Fruit fly (Drosophila melanogaster) whole organism, prepupa: Measurements from ENCODE around the gene Sar1.

ENCODE experiments used
- Blimp-1 ChIP-seq: fragments of 200-800 bp; sonication (Bioruptor generic); optimal IDR thresholded peaks from 3 replicates; lab custom pipeline; 2017; ENCODE audit warnings: missing biosample characterization, missing genetic modification characterization, mild to moderate bottlenecking, moderate library complexity, missing genetic modification reagents
- CG10631 ChIP-seq: fragments of 200-800 bp; sonication (Bioruptor generic); optimal IDR thresholded peaks from 2 replicates; lab custom pipeline; 2016; ENCODE audit warnings: missing biosample characterization, missing genetic modification characterization
- CG11294 ChIP-seq: fragments of 200-800 bp; sonication (Bioruptor generic); IDR thresholded peaks from 2 replicates; pipeline ENCODE4 v1.3.6; 2022; ENCODE audit warnings: missing biosample characterization, missing genetic modification characterization
- CG11762 ChIP-seq: fragments of 200-800 bp; sonication (Bioruptor generic); optimal IDR thresholded peaks from 3 replicates; lab custom pipeline; 2016; ENCODE audit warnings: missing biosample characterization, missing genetic modification characterization; ENCODE audit not compliant: insufficient read depth
- CG11902 ChIP-seq: fragments of 200-800 bp; sonication (Bioruptor generic); optimal IDR thresholded peaks from 3 replicates; lab custom pipeline; 2016; ENCODE audit warnings: missing biosample characterization, missing genetic modification characterization
- CG15336 ChIP-seq: fragments of 200-800 bp; sonication (Bioruptor generic); IDR thresholded peaks from 2 replicates; pipeline ENCODE4 v1.3.6; 2022; ENCODE audit warnings: missing biosample characterization, missing genetic modification characterization
- CG16779 ChIP-seq: fragments of 200-800 bp; sonication (Bioruptor generic); optimal IDR thresholded peaks from 3 replicates; lab custom pipeline; 2017; ENCODE audit warnings: missing biosample characterization, mild to moderate bottlenecking, missing genetic modification characterization
- CG31627 ChIP-seq: fragments of 200-800 bp; sonication (Bioruptor generic); optimal IDR thresholded peaks from 3 replicates; lab custom pipeline; 2016; ENCODE audit warnings: missing biosample characterization, missing genetic modification characterization
- CG32006 ChIP-seq: fragments of 200-800 bp; sonication (Bioruptor generic); optimal IDR thresholded peaks from 3 replicates; lab custom pipeline; 2017; ENCODE audit warnings: missing biosample characterization, mild to moderate bottlenecking, missing genetic modification characterization
- CG34406 ChIP-seq: fragments of 200-800 bp; sonication (Bioruptor generic); optimal IDR thresholded peaks from 3 replicates; lab custom pipeline; 2016; ENCODE audit warnings: missing biosample characterization, missing genetic modification characterization
- CG6276 ChIP-seq: fragments of 200-800 bp; sonication (Bioruptor generic); optimal IDR thresholded peaks from 2 replicates; lab custom pipeline; 2017; ENCODE audit warnings: missing biosample characterization, mild to moderate bottlenecking, missing genetic modification characterization
- CG6792 ChIP-seq: fragments of 200-800 bp; sonication (Bioruptor generic); optimal IDR thresholded peaks from 3 replicates; lab custom pipeline; 2016; ENCODE audit warnings: missing biosample characterization, missing genetic modification characterization
- CG6854 ChIP-seq: fragments of 200-800 bp; sonication (Bioruptor generic); optimal IDR thresholded peaks from 2 replicates; lab custom pipeline; 2017; ENCODE audit warnings: missing biosample characterization, mild to moderate bottlenecking, missing genetic modification characterization
- CG7368 ChIP-seq: fragments of 200-800 bp; sonication (Bioruptor generic); optimal IDR thresholded peaks from 3 replicates; lab custom pipeline; 2016; ENCODE audit warnings: missing biosample characterization, missing genetic modification characterization
- CG8119 ChIP-seq: fragments of 200-800 bp; sonication (Bioruptor generic); IDR thresholded peaks from 3 replicates; pipeline ENCODE4 v1.3.6; 2022; ENCODE audit warnings: missing biosample characterization, missing genetic modification characterization
- CG8319 ChIP-seq: fragments of 200-800 bp; sonication (Bioruptor generic); optimal IDR thresholded peaks from 3 replicates; lab custom pipeline; 2016; ENCODE audit warnings: missing biosample characterization, missing genetic modification characterization
- CG8632 ChIP-seq: fragments of 200-800 bp; sonication (Bioruptor generic); optimal IDR thresholded peaks from 3 replicates; lab custom pipeline; 2016; ENCODE audit warnings: missing biosample characterization, missing genetic modification characterization
- CG9139 ChIP-seq: fragments of 200-800 bp; sonication (Bioruptor generic); optimal IDR thresholded peaks from 3 replicates; lab custom pipeline; 2017; ENCODE audit warnings: missing biosample characterization, mild to moderate bottlenecking, missing genetic modification characterization
- Eip78C ChIP-seq: fragments of 200-800 bp; sonication (Bioruptor generic); peaks from one replicate; lab custom pipeline; 2016; ENCODE audit warnings: missing biosample characterization, missing genetic modification characterization
- Ets21C ChIP-seq: fragments of 200-800 bp; sonication (Bioruptor generic); optimal IDR thresholded peaks from 3 replicates; lab custom pipeline; 2016; ENCODE audit warnings: missing biosample characterization, missing genetic modification characterization
- Ets96B ChIP-seq: fragments of 200-800 bp; optimal IDR thresholded peaks from 2 replicates; lab custom pipeline; 2019; ENCODE audit warnings: missing biosample characterization, mild to moderate bottlenecking, missing genetic modification characterization, moderate library complexity
- Hr38 ChIP-seq: sonication (Bioruptor generic); optimal IDR thresholded peaks from 2 replicates; lab custom pipeline; 2016; ENCODE audit warnings: missing biosample characterization, missing genetic modification characterization
- Hr39 ChIP-seq: fragments of 200-800 bp; sonication (Bioruptor generic); optimal IDR thresholded peaks from 2 replicates; lab custom pipeline; 2016; ENCODE audit warnings: missing biosample characterization, missing genetic modification characterization
- Lpt ChIP-seq: fragments of 200-800 bp; sonication (Bioruptor generic); optimal IDR thresholded peaks from 3 replicates; lab custom pipeline; 2016; ENCODE audit warnings: missing biosample characterization, missing genetic modification characterization
- Met ChIP-seq: fragments of 200-800 bp; sonication (Bioruptor generic); optimal IDR thresholded peaks from 3 replicates; lab custom pipeline; 2016; ENCODE audit warnings: missing biosample characterization, missing genetic modification characterization
- OdsH ChIP-seq: fragments of 200-800 bp; sonication (Bioruptor generic); optimal IDR thresholded peaks from 3 replicates; lab custom pipeline; 2016; ENCODE audit warnings: missing biosample characterization, missing genetic modification characterization
- Smox ChIP-seq: fragments of 200-800 bp; sonication (Bioruptor generic); optimal IDR thresholded peaks from 3 replicates; lab custom pipeline; 2016; ENCODE audit warnings: missing biosample characterization, missing genetic modification characterization
- Sox102F ChIP-seq: fragments of 200-800 bp; sonication (Bioruptor generic); optimal IDR thresholded peaks from 2 replicates; lab custom pipeline; 2016; ENCODE audit warnings: missing biosample characterization, mild to moderate bottlenecking, missing genetic modification characterization
- Sox14 ChIP-seq: fragments of 200-800 bp; sonication (Bioruptor generic); optimal IDR thresholded peaks from 3 replicates; lab custom pipeline; 2016; ENCODE audit warnings: missing biosample characterization, missing genetic modification characterization
- Sox15 ChIP-seq: fragments of 200-800 bp; sonication (Bioruptor generic); optimal IDR thresholded peaks from 3 replicates; lab custom pipeline; 2016; ENCODE audit warnings: missing biosample characterization, missing genetic modification characterization
- achi ChIP-seq: fragments of 200-800 bp; sonication (Bioruptor generic); optimal IDR thresholded peaks from 3 replicates; lab custom pipeline; 2016; ENCODE audit warnings: missing biosample characterization, missing genetic modification characterization
- acj6 ChIP-seq: fragments of 200-800 bp; sonication (Bioruptor generic); optimal IDR thresholded peaks from 3 replicates; lab custom pipeline; 2016; ENCODE audit warnings: missing biosample characterization, missing genetic modification characterization
- cyc ChIP-seq: fragments of 200-800 bp; sonication (Bioruptor generic); optimal IDR thresholded peaks from 3 replicates; lab custom pipeline; 2016; ENCODE audit warnings: missing biosample characterization, missing genetic modification characterization
- dac ChIP-seq: fragments of 200-800 bp; sonication (Bioruptor generic); optimal IDR thresholded peaks from 2 replicates; lab custom pipeline; 2017; ENCODE audit warnings: missing biosample characterization, mild to moderate bottlenecking, missing genetic modification characterization
- dsx ChIP-seq: fragments of 200-800 bp; optimal IDR thresholded peaks from 3 replicates; lab custom pipeline; 2019; ENCODE audit warnings: missing biosample characterization, mild to moderate bottlenecking, missing genetic modification characterization, moderate library complexity; ENCODE audit not compliant: poor library complexity, severe bottlenecking
- eg ChIP-seq: fragments of 200-800 bp; sonication (Bioruptor generic); IDR thresholded peaks from 3 replicates; pipeline ENCODE4 v1.3.6; 2022; ENCODE audit warnings: missing biosample characterization, missing genetic modification characterization
- esn ChIP-seq: fragments of 200-800 bp; sonication (Bioruptor generic); optimal IDR thresholded peaks from 2 replicates; lab custom pipeline; 2016; ENCODE audit warnings: missing biosample characterization, mild to moderate bottlenecking, missing genetic modification characterization, moderate library complexity
- fd59A ChIP-seq: fragments of 200-800 bp; sonication (Bioruptor generic); optimal IDR thresholded peaks from 2 replicates; lab custom pipeline; 2017; ENCODE audit warnings: missing biosample characterization, mild to moderate bottlenecking, missing genetic modification characterization, missing genetic modification reagents
- fd85E ChIP-seq: fragments of 200-800 bp; sonication (Bioruptor generic); optimal IDR thresholded peaks from 3 replicates; lab custom pipeline; 2016; ENCODE audit warnings: missing biosample characterization, missing genetic modification characterization
- fkh ChIP-seq: fragments of 200-800 bp; sonication (Bioruptor generic); optimal IDR thresholded peaks from 3 replicates; lab custom pipeline; 2017; ENCODE audit warnings: missing biosample characterization, mild to moderate bottlenecking, missing genetic modification characterization, moderate library complexity
- lz ChIP-seq: fragments of 200-800 bp; sonication (Bioruptor generic); optimal IDR thresholded peaks from 3 replicates; lab custom pipeline; 2016; ENCODE audit warnings: missing biosample characterization, missing genetic modification characterization
- pdm3 ChIP-seq: fragments of 200-800 bp; sonication (Bioruptor generic); optimal IDR thresholded peaks from 3 replicates; lab custom pipeline; 2016; ENCODE audit warnings: missing biosample characterization, missing genetic modification characterization
- salr ChIP-seq, 2 experiments: fragments of 200-800 bp; sonication (Bioruptor generic); optimal IDR thresholded peaks; 3 replicates each; lab custom pipeline; 2016 to 2018; ENCODE audit warnings: missing biosample characterization in 2 of 2, missing genetic modification characterization in 2 of 2, mild to moderate bottlenecking in 1 of 2
- ss ChIP-seq, 2 experiments: fragments of 200-800 bp; sonication (Bioruptor generic); optimal IDR thresholded peaks; 2 replicates in 1 of 2; 3 replicates in 1 of 2; lab custom pipeline; 2017 to 2018; ENCODE audit warnings: mild to moderate bottlenecking in 2 of 2, missing biosample characterization in 2 of 2, missing genetic modification characterization in 2 of 2, moderate library complexity in 1 of 2
- svp ChIP-seq: fragments of 200-800 bp; sonication (Bioruptor generic); peaks from one replicate; lab custom pipeline; 2016; ENCODE audit warnings: missing biosample characterization, missing genetic modification characterization
- topi ChIP-seq: fragments of 200-800 bp; sonication (Bioruptor generic); optimal IDR thresholded peaks from 3 replicates; lab custom pipeline; 2016; ENCODE audit warnings: missing biosample characterization, missing genetic modification characterization
- vri ChIP-seq: fragments of 200-800 bp; sonication (Bioruptor generic); optimal IDR thresholded peaks from 3 replicates; lab custom pipeline; 2016; ENCODE audit warnings: missing biosample characterization, mild to moderate bottlenecking, missing genetic modification characterization

Sar1 gene

dm6 chr3R:22362218-22362907 is 5.9 kb downstream of the Sar1 start, which contains the start of the genes JMJD6, CG7071 and Muted (continued):
- peak; percentile 89 for TF ChIP-seq Smox (GFP tag; lab: Kevin White, UChicago)
- TF ChIP-seq CG16779 (tag; lab: Kevin White, UChicago): peak; percentile 54
- peak; percentile 72 for TF ChIP-seq dac (GFP tag; lab: Kevin White, UChicago)
- TF ChIP-seq topi: peak; percentile 88
- TF ChIP-seq pdm3: peak; percentile 90
- TF ChIP-seq CG7368: peak; percentile 80
- TF ChIP-seq fd59A (GFP tag; lab: Kevin White, UChicago): peak; percentile 63
- TF ChIP-seq acj6: peak; percentile 87
- TF ChIP-seq dsx (GFP tag; lab: Kevin White, UChicago): peak; percentile 57
- TF ChIP-seq svp: peak; percentile 92
- TF ChIP-seq Ets21C: peak; percentile 88
- TF ChIP-seq CG15336: peak; percentile 84
- TF ChIP-seq lz (GFP tag; lab: Kevin White, UChicago): peak; percentile 93
- TF ChIP-seq CG8119 (GFP tag; lab: Robert Waterston, UW): peak; percentile 74; the same call in 2 of the 3 replicates
- TF ChIP-seq Met (GFP tag; lab: Kevin White, UChicago): peak; percentile 91
- TF ChIP-seq Hr38 (GFP tag; lab: Kevin White, UChicago): no peak
- peak; percentile 78 for TF ChIP-seq CG11902
- peak; percentile 61 to 68 for TF ChIP-seq ss (GFP tag; optimal IDR thresholded peaks at IDR 0.05; lab: Kevin White, UChicago)
- peak; percentile 59 for TF ChIP-seq fd85E (GFP tag; lab: Kevin White, UChicago)
- TF ChIP-seq CG11762 (GFP tag; lab: Kevin White, UChicago): peak; percentile 58
- peak; percentile 84 for TF ChIP-seq fkh (GFP tag; lab: Kevin White, UChicago)
- peak; percentile 67 for TF ChIP-seq CG6276 (GFP tag; lab: Kevin White, UChicago)
- peak; percentile 79 for TF ChIP-seq vri (GFP tag; lab: Kevin White, UChicago)
- TF ChIP-seq esn (GFP tag; lab: Kevin White, UChicago): peak; percentile 92
- TF ChIP-seq Sox15 (GFP tag; lab: Kevin White, UChicago): peak; percentile 83
- peak; percentile 67 to 72 for TF ChIP-seq salr (GFP tag; optimal IDR thresholded peaks at IDR 0.05; lab: Kevin White, UChicago)
- peak; percentile 60 for TF ChIP-seq CG6854
- peak; percentile 60 for TF ChIP-seq Blimp-1 (GFP tag; lab: Kevin White, UChicago)
- TF ChIP-seq Lpt (GFP tag; lab: Kevin White, UChicago): peak; percentile 72
- TF ChIP-seq CG6792 (GFP tag; lab: Kevin White, UChicago): peak; percentile 86
- peak; percentile 75 for TF ChIP-seq CG8632 (GFP tag; lab: Kevin White, UChicago)
- peak; percentile 96 for TF ChIP-seq achi (GFP tag; lab: Kevin White, UChicago)
- peak; percentile 92 for TF ChIP-seq CG31627
- TF ChIP-seq CG8319 (GFP tag; lab: Kevin White, UChicago): peak; percentile 78
- TF ChIP-seq CG34406: peak; percentile 85
- TF ChIP-seq Ets96B (tag; lab: Kevin White, UChicago): peak; percentile 66
- TF ChIP-seq Sox14 (GFP tag; lab: Kevin White, UChicago): peak; percentile 88

dm6 chr3R:22365660-22366195 is 9.2 kb downstream of the Sar1 start, which contains the start of gene CG5382:
Gene CG5382, minus strand, starts transcription at chr3R:22365983.
- no peak for TF ChIP-seq Hr39 (GFP tag; lab: Kevin White, UChicago)
- no peak for TF ChIP-seq salr (GFP tag; optimal IDR thresholded peaks at IDR 0.05; lab: Kevin White, UChicago)
- no peak for TF ChIP-seq OdsH (GFP tag; lab: Kevin White, UChicago)
- no peak for TF ChIP-seq eg (GFP tag; lab: Robert Waterston, UW)
- TF ChIP-seq CG11294 (GFP tag; lab: Robert Waterston, UW): no peak
- no peak for TF ChIP-seq cyc (GFP tag; lab: Kevin White, UChicago)
- no peak for TF ChIP-seq topi
- no peak for TF ChIP-seq CG31627
- no peak for TF ChIP-seq CG10631 (GFP tag; lab: Kevin White, UChicago)
- TF ChIP-seq Sox102F: no peak
- no peak for TF ChIP-seq CG32006 (GFP tag; lab: Kevin White, UChicago)
- TF ChIP-seq CG11902: no peak
- no peak for TF ChIP-seq Blimp-1 (GFP tag; lab: Kevin White, UChicago)
- no peak for TF ChIP-seq CG9139 (GFP tag; lab: Kevin White, UChicago)
- no peak for TF ChIP-seq Eip78C (GFP tag; lab: Kevin White, UChicago)
